Worm (Caenorhabditis elegans): ENCODE data around the gene alh-2.

The alh-2 gene

DNA sequence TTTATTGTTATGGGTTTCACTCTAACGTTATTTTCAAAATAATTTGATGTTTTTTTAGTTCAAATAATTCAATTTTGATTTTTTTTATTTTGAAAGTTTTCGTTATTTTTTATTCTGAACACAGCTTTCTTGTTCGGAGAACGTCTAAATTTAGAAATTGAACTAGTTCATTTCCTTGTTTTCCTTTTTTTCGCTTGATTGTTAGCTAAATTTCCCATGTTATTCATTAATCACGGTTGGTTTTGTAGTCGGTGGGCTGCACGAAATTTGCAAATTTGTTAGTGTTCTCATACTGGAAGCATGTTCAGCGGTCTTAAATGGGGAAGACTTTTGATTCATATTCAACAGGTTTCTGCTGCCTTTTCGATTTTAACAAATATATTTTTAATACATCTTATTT is 8.1 kb upstream of the alh-2 start, which contains the start of gene str-222:
str-222 (plus strand) TSS at position 301 of the 400 bp plus-strand sequence.
- no peak for TF ChIP-seq attf-6 (GFP tag; IDR thresholded peaks at IDR 0.05)
- TF ChIP-seq nhr-179 (tag; optimal IDR thresholded peaks at IDR 0.05), result no peak
- no peak for TF ChIP-seq pbrm-1 (GFP tag; IDR thresholded peaks at IDR 0.05)
- TF ChIP-seq efl-1 (GFP tag; optimal IDR thresholded peaks at IDR 0.05), result no peak
- no peak for TF ChIP-seq ceh-91 (GFP tag; IDR thresholded peaks at IDR 0.05)
- no peak for TF ChIP-seq ceh-100 (GFP tag; IDR thresholded peaks at IDR 0.05)
- no peak for TF ChIP-seq hlh-26 (GFP tag; conservative IDR thresholded peaks at IDR 0.05)
- TF ChIP-seq F33H1.4 (GFP tag; IDR thresholded peaks at IDR 0.05), result no peak
- no peak for TF ChIP-seq nfya-1 (tag; optimal IDR thresholded peaks at IDR 0.05; ENCODE audit: borderline replicate concordance, insufficient read depth)
- no peak for TF ChIP-seq nhr-80 (tag; optimal IDR thresholded peaks at IDR 0.05)
- TF ChIP-seq aptf-3 (GFP tag; IDR thresholded peaks at IDR 0.05), result no peak
- no peak for TF ChIP-seq rec-8 (tag; optimal IDR thresholded peaks at IDR 0.05)
- TF ChIP-seq hmg-1.2 (GFP tag; IDR thresholded peaks at IDR 0.05), result no peak
- TF ChIP-seq B0336.3 (GFP tag; IDR thresholded peaks at IDR 0.05), result no peak
- TF ChIP-seq ccch-3 (GFP tag; optimal IDR thresholded peaks at IDR 0.05), result no peak

DNA sequence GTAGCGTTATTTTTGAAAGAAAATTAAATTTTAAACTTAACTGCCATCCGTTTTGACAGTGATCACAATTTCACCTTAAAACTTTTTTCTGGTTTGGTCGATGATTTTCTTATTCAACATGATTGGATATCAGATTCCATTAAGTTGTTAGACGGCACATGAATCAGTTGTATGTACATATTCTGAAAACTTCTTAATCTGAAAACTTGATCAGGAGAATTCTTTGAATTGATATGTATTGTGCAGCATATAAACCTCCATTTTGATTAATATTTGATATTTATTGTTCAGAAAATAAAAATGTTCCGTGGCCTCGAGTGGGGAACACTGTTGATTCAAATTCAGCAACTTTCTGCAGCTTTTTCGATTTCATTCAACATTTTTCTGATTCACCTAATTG is 4.0 kb upstream of the alh-2 start, which contains the start of gene str-221:
str-221 (plus strand) TSS at position 301 of the 400 bp plus-strand sequence.
- no peak for TF ChIP-seq nhr-80 (tag; optimal IDR thresholded peaks at IDR 0.05)

DNA sequence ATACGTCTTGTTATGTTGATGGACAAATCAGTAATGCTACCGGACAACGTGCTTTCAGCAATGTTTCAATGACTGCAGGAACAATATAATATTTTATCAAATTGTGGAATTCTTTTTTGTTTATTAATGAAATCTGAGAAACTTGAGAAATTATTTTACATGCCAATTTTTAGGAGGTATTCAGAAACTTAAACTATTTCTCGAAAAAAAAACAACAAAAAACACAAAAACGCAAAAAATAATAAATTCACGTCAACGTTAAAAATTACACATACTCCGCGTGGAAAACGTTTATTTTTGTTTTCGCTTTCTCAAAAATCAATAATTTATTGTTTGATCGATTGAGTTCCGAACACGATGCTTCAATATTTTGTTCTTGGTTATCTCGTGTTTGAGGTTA is 1.8 kb upstream of the alh-2 start, which contains the start of gene Y46H3D.1:
Y46H3D.1 (plus strand) TSS at position 301 of the 400 bp plus-strand sequence.
- TF ChIP-seq egl-44 (GFP tag; IDR thresholded peaks at IDR 0.05) (no peak), F57A8.1 (GFP tag; optimal IDR thresholded peaks at IDR 0.05) (no peak), B0019.2 (GFP tag; conservative IDR thresholded peaks at IDR 0.05) (no peak), nhr-27 (tag; optimal IDR thresholded peaks at IDR 0.05) (no peak), ztf-6 (GFP tag; IDR thresholded peaks at IDR 0.05) (no peak), hmg-20 (GFP tag; IDR thresholded peaks at IDR 0.05) (no peak), tbx-9 (tag; optimal IDR thresholded peaks at IDR 0.05; ENCODE audit: borderline replicate concordance) (no peak), pbrm-1 (GFP tag; IDR thresholded peaks at IDR 0.05) (no peak), Y53G8AR.9 (GFP tag; conservative IDR thresholded peaks at IDR 0.05) (no peak), sdz-38 (tag; optimal IDR thresholded peaks at IDR 0.05) (no peak), sea-2 (GFP tag; IDR thresholded peaks at IDR 0.05) (no peak), ceh-27 (GFP tag; optimal IDR thresholded peaks at IDR 0.05) (no peak), lir-1 (GFP tag; conservative IDR thresholded peaks at IDR 0.05) (no peak), gei-17 (GFP tag; optimal IDR thresholded peaks at IDR 0.05) (no peak), nfya-2 (GFP tag; IDR thresholded peaks at IDR 0.05) (no peak), F49E8.2 (tag; optimal IDR thresholded peaks at IDR 0.05; ENCODE audit: insufficient read depth) (no peak), lin-35 (GFP tag; optimal IDR thresholded peaks at IDR 0.05) (no peak), sptf-2 (GFP tag; optimal IDR thresholded peaks at IDR 0.05) (no peak), ztf-25 (GFP tag; IDR thresholded peaks at IDR 0.05) (no peak), attf-6 (GFP tag; IDR thresholded peaks at IDR 0.05) (no peak)

DNA sequence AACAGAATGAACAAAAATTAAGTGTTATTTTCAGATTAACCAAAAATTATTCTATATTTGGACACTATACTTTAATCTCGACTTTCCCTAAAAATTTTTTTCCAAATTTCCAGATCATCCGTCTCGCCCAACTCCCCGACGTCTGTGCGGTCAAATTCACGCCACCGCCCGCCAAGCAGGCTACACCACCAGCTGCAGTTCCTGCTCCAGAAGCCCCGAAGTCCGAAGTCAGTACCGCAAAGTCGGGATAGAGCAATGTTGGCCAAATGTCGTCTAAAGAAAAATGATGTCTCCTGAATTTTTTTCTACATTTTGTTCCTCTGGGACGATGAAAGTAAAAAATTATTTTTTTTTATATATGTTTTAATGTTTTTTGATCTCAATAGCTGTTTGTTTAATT is 1.2 kb upstream of the alh-2 start:
- TF ChIP-seq ZK185.1 (tag; optimal IDR thresholded peaks at IDR 0.05; ENCODE audit: poor library complexity, severe bottlenecking) (no peak), nfya-2 (GFP tag; IDR thresholded peaks at IDR 0.05) (0 out of 2 replicates have a peak, but pooled peaks have one; percentile 55), attf-3 (GFP tag; conservative IDR thresholded peaks at IDR 0.05) (no peak), C06A6.2 (GFP tag; conservative IDR thresholded peaks at IDR 0.05) (no peak), ceh-79 (tag; optimal IDR thresholded peaks at IDR 0.05) (no peak)

All from whole organism, young adult.